Fruit fly (Drosophila melanogaster) whole organism: Measurements from ENCODE around the gene CG42240.

Source experiments
- EcR ChIP-seq, 2 experiments: fragments of >200 bp; optimal IDR thresholded peaks; 2 replicates each; lab custom pipeline; 2017; ENCODE audit warnings: missing biosample characterization in 2 of 2, missing genetic modification characterization in 2 of 2, missing genetic modification reagents in 2 of 2
- psq ChIP-seq: fragments of >200 bp; optimal IDR thresholded peaks from 2 replicates; lab custom pipeline; 2017
- usp ChIP-seq: fragments of >200 bp; optimal IDR thresholded peaks from 2 replicates; lab custom pipeline; 2017; ENCODE audit warnings: missing biosample characterization, missing genetic modification characterization, mixed read lengths

DNA sequence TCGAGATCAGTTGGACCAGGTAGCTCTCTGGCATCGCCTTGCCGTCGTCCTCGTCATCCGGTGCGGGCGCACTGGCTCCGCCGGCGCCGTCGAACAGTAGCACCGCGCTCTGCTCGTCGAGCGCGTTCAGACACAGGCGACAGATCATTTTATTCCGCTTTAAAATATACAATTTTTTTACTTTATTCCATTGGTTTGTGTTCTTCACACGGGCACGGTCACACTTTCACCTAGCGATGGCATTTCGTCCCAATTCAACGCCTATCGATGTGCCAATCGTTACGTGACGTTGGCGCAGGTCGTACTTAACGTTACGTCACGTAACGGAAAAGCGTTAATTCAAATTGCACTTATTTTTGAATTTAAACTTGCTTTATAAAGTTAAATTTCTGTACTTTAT lies 29.6 kb upstream of the CG42240 start, which contains the start of gene CG12219:
- TF ChIP-seq usp (GFP tag; lab: Kevin White, UChicago) (no peak), EcR (GFP tag; optimal IDR thresholded peaks at IDR 0.05; lab: Kevin White, UChicago) (no peak), psq (no peak)
